Fruit fly (Drosophila melanogaster) Kc167 (cell line): ENCODE data around the gene Hmgcl.

ENCODE experiments used
- Myc ChIP-seq: fragments of >200 bp; optimal IDR thresholded peaks from 2 replicates; lab custom pipeline; 2017; ENCODE audit warnings: missing external identifiers
- Sin3A ChIP-seq: fragments of >200 bp; optimal IDR thresholded peaks from 2 replicates; lab custom pipeline; 2018; ENCODE audit warnings: missing external identifiers
- h ChIP-seq: fragments of >200 bp; optimal IDR thresholded peaks from 3 replicates; lab custom pipeline; 2018; ENCODE audit warnings: missing external identifiers
- psq ChIP-seq: fragments of >200 bp; optimal IDR thresholded peaks from 2 replicates; lab custom pipeline; 2017; ENCODE audit warnings: missing external identifiers
- ttk ChIP-seq: sonication (Bioruptor generic); optimal IDR thresholded peaks from 2 replicates; lab custom pipeline; 2017; ENCODE audit warnings: missing external identifiers

dm6 chr2L:7007564-7007963 is 47.4 kb downstream of the Hmgcl start:
- no peak for TF ChIP-seq ttk (lab: Kevin White, UChicago)
- TF ChIP-seq Myc (lab: Kevin White, UChicago) = no peak
- no peak for TF ChIP-seq psq (lab: Kevin White, UChicago)
- TF ChIP-seq h (lab: Kevin White, UChicago) = no peak
- TF ChIP-seq Sin3A = no peak
